Fruit fly (Drosophila melanogaster) Kc167 (cell line): ENCODE results near the gene hth.

Experiments used
- Myc ChIP-seq: fragments of >200 bp; optimal IDR thresholded peaks from 2 replicates; lab custom pipeline; 2017; ENCODE audit warnings: missing external identifiers
- Sin3A ChIP-seq: fragments of >200 bp; optimal IDR thresholded peaks from 2 replicates; lab custom pipeline; 2018; ENCODE audit warnings: missing external identifiers
- h ChIP-seq: fragments of >200 bp; optimal IDR thresholded peaks from 3 replicates; lab custom pipeline; 2018; ENCODE audit warnings: missing external identifiers
- insv ChIP-seq: fragments of >200 bp; optimal IDR thresholded peaks from 3 replicates; lab custom pipeline; 2018; ENCODE audit warnings: missing external identifiers
- psq ChIP-seq: fragments of >200 bp; optimal IDR thresholded peaks from 2 replicates; lab custom pipeline; 2017; ENCODE audit warnings: missing external identifiers
- ttk ChIP-seq: sonication (Bioruptor generic); optimal IDR thresholded peaks from 2 replicates; lab custom pipeline; 2017; ENCODE audit warnings: missing external identifiers

Gene hth

DNA sequence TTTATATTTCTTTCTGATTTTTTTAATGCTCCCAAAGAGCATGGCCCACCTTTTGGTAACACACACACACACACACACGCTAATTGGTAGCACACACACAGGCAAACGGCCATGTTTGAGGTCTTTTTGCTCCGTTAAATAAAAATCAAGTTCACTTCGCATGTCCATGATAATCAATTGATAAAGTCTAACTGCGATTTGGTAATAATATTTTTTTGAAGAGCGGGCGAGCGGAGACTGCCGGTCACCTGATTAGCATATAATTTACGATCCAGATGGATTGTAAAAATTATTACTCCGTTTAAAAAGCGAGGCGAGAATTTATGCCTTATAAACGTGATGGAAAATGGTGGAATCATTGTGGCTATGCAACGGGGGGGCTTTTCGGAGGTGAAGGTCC, 27.5 kb downstream of the hth start:
- TF ChIP-seq h (lab: Kevin White, UChicago) (no peak), Myc (lab: Kevin White, UChicago) (no peak), Sin3A (lab: Kevin White, UChicago) (no peak), insv (lab: Kevin White, UChicago) (no peak), psq (lab: Kevin White, UChicago) (no peak), ttk (lab: Kevin White, UChicago) (no peak)

DNA sequence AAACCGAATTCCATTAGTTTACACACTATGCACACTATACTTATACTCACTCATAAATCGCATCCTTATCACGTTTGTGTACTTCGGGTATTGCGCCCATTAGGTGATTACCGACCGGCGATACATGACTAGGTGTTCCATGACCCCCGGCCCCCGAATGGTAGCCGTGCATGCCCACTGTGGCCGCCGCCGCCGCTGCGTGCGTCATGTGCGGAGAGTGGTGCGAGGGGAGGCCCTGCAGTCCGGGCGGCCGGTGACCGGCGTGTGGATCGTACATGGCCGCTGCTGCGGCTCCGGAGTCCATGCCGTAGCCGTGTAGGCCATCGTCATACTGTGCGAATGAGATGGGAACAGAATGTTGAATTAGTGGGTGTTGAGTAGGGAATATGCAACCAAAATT, 34.3 kb downstream of the hth start:
- TF ChIP-seq Sin3A (lab: Kevin White, UChicago) (no peak), insv (lab: Kevin White, UChicago) (no peak), ttk (lab: Kevin White, UChicago) (no peak), psq (lab: Kevin White, UChicago) (no peak), h (lab: Kevin White, UChicago) (no peak), Myc (lab: Kevin White, UChicago) (no peak)

DNA sequence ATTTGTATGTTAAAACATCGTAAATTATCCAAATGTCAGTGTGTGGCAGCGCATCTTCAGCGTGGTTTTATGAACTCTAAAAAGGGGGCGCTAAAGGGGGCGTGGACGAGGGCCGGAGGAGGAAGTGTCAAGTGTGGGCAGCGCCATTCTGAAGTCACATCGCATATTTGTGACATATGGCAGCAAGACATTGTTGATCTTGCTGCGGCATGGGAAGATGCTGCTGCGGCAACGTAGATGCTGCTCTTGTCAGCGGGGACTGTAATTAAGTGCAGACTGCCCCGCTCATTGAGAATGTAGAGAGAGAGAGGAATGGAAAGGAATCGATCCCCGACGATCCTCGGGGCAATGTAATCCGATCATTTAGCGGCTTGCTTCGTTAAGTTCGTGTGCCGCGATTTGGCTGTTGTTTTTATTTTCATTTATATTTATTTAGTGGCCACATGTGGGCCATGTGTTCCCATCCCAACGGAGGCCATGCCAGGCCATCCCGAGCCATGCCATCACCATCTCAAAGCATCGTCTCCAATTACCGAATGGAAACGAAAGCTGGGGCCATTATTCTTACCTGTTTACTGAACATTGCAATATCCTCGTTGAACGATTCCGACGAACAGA, 37.0 kb downstream of the hth start:
- TF ChIP-seq ttk (lab: Kevin White, UChicago) (no peak), Myc (lab: Kevin White, UChicago) (no peak), Sin3A (lab: Kevin White, UChicago) (no peak), h (lab: Kevin White, UChicago) (no peak), insv (lab: Kevin White, UChicago) (no peak), psq (lab: Kevin White, UChicago) (no peak)

DNA sequence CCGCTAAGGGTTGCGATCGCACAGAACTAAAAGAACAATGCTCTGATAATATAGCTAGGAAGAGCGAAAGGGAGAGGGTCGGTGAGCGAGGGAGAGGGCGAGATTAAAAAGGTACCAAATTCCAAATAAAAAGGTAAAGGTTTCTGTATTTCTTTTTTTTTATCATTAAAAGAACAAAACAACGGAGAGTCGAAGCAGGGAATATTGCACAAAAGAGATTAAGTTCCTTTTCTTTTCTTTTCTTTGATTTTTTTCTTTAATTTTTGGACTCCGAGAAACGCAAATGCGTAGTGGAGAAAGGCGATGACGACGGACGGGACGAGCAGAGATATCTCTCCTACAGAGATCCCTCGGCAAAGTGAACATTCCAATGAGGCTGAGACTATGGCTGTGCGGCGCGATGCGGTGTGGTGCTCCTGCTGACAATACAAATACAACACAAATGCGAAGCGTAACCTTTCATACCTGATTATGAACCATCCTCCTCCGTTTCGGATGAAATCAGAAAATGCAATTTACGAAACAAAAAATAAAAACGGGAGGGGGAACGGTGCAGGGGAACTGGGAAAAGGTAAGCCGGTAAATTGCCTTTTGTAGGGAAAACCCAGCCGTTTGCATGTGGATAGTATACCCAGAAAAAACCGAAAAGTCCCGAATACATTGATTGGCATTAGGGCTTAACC, 39.6 kb downstream of the hth start:
- TF ChIP-seq Myc (lab: Kevin White, UChicago) (no peak), psq (lab: Kevin White, UChicago) (no peak), h (lab: Kevin White, UChicago) (no peak), Sin3A (lab: Kevin White, UChicago) (no peak), insv (lab: Kevin White, UChicago) (no peak), ttk (lab: Kevin White, UChicago) (no peak)

DNA sequence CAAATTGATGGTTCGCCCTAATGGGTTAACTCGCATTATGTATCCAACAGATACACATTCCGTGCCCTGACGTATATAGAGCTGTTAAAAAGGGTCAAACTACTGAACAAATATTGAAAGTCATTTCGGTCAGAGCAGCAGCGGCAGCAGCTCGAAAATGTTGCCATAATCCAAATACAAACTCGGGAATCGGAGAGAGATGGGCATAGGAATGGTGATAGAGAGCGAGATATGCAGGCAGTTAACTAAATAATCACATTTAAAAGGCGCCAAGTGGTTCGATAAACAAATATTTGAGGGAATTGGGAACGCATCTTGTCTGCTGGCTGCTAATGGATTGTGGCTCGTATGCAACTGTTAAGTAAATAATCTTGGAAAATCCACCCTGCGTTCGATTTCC, 40.4 kb downstream of the hth start:
- TF ChIP-seq Myc (lab: Kevin White, UChicago) (no peak), psq (lab: Kevin White, UChicago) (no peak), Sin3A (lab: Kevin White, UChicago) (no peak), ttk (lab: Kevin White, UChicago) (no peak), insv (lab: Kevin White, UChicago) (no peak), h (lab: Kevin White, UChicago) (no peak)

DNA sequence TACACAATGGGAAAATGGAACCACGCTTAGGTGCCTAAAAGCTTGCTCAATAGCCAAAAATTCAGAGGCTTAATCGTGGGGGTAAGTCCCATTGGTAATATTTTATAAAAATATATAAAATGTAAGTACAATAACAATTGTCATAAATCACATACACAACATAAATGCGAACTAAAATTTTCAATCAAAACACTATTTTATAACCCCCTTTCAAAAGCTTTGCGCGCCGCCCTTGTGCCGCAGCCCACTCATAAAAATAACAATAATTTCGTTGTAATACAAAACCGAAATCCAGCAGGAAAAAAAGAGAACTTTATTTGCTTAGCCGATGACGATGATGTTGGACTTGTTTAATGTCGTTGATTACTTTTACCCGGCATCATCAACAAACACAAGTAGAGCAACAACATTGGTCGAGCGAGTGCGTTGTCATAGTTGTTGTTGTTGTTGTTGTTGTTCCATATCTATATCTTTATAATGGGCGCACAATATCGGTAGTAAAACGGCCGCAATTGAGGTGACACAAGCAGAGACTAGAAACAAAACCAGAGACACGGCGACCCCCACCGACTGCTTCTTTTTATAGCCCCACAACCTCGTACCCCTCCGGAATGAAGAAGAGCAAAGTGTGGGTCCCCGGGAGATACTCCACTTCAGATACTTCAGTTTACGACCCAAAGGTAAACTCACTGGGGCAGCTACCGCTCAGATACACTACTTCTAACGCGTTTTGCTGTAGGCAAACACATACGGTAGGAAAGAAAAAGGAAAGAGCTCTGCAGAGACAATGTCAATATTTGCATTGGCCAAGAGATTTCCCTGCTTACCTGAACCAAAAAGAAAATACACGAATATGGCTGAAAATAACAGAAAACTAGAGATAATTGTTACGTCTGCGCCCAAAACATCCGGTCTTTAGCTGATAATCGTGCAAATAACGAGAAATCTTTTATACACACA, 41.5 kb downstream of the hth start:
- TF ChIP-seq h (lab: Kevin White, UChicago), result no peak
- TF ChIP-seq psq (lab: Kevin White, UChicago), result no peak
- TF ChIP-seq insv (lab: Kevin White, UChicago), result no peak
- no peak for TF ChIP-seq ttk (lab: Kevin White, UChicago)
- no peak for TF ChIP-seq Sin3A (lab: Kevin White, UChicago)
- TF ChIP-seq Myc (lab: Kevin White, UChicago), result no peak

DNA sequence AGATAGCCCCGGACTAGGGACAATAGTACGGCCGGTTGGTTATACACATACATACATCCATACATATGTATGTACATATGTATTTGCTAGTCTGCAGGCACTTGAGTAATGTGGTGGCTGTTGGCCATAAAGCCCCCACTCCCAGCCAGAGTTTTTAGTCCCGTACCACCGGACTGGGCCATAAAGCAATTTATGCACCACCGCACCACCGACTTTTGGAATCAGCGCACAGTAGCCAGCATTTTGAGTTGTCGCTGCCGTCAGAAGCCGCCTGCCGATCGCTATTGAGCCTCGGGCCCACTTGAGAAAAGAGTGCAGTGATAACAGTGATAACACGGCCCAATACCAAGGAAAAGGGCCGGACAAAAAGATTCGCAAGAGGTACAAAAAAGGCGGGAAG, 42.9 kb downstream of the hth start:
- TF ChIP-seq ttk (lab: Kevin White, UChicago) (no peak), psq (lab: Kevin White, UChicago) (no peak), Myc (lab: Kevin White, UChicago) (no peak), h (lab: Kevin White, UChicago) (no peak), Sin3A (lab: Kevin White, UChicago) (no peak), insv (lab: Kevin White, UChicago) (no peak)

DNA sequence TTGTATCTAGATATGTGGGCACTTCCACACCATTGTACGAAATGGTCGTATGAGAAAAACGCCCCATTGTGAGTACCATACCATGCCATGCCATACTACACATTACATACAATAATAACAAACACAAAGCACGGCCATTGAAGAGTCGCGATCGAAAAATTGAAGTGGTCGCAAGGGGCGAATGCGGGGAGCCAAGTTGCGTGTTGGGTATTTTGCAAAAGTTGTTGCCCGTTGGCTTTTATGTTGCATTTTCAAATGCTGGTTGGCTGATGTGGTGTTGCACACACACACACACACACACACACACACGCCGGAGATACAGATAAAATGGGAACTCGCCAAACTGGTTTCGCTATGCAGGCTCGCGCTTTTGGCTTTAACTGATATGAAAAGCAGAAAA, 44.5 kb downstream of the hth start:
- TF ChIP-seq Sin3A (lab: Kevin White, UChicago) (no peak), insv (lab: Kevin White, UChicago) (no peak), h (lab: Kevin White, UChicago) (no peak), ttk (lab: Kevin White, UChicago) (no peak), psq (lab: Kevin White, UChicago) (no peak), Myc (lab: Kevin White, UChicago) (no peak)

DNA sequence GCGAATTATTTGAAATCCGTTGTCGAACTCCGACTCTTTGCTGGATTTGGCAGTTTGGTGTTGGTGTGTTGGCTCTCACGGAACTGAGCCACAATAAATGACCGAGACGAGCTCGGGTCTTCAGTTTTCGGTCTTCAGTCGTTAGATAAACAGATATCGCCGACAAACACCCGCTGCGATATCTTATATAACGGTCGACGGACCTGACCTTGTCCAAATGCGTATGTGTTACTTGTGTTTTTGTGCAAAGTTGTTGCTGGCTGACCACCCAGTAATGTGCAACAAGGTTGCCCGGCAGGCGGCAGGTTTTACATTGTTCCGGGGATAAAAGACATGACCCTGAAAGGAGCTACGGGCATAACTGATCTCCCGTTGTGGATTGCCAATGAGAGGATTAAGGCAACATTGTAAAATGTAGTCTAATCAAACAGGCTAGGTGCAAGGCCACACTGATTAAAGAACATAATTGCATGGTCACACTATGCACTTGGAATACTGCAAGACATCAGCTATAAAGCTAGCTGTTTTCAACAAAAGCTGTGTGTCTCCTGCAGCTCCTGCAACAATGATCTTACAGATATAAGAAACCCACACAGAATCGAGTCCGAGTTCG, 45.1 kb downstream of the hth start:
- TF ChIP-seq Myc (lab: Kevin White, UChicago) (no peak), Sin3A (lab: Kevin White, UChicago) (no peak), ttk (lab: Kevin White, UChicago) (no peak), insv (lab: Kevin White, UChicago) (no peak), h (lab: Kevin White, UChicago) (no peak), psq (lab: Kevin White, UChicago) (no peak)

DNA sequence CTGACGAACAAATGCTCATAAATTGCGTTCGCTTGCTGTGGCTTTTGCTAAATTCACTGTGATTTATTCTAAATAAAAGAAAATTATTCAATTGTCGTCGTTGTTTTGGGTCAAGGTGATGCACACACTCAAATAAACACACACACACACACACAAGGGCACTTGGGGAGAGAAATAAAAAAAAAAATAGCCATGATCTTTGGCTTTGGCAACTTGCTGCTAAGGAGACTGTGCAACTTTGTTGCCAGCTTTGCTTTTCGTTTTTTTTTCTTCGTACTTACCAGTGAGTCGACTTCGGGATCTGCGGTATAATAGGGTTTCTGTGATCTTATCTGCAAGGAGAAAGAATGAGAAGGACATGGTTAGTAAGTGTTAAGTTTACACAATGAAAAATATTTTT, 46.1 kb downstream of the hth start:
- no peak for TF ChIP-seq ttk (lab: Kevin White, UChicago)
- no peak for TF ChIP-seq insv (lab: Kevin White, UChicago)
- TF ChIP-seq h (lab: Kevin White, UChicago), result no peak
- TF ChIP-seq Sin3A (lab: Kevin White, UChicago), result no peak
- no peak for TF ChIP-seq psq (lab: Kevin White, UChicago)
- TF ChIP-seq Myc (lab: Kevin White, UChicago), result no peak
